Fruit fly (Drosophila melanogaster) Kc167 (cell line): ENCODE results near the gene CG13071.

Experiments
- Myc ChIP-seq: fragments of >200 bp; optimal IDR thresholded peaks from 2 replicates; lab custom pipeline; 2017; ENCODE audit warnings: missing external identifiers
- insv ChIP-seq: fragments of >200 bp; optimal IDR thresholded peaks from 3 replicates; lab custom pipeline; 2018; ENCODE audit warnings: missing external identifiers
- ttk ChIP-seq: sonication (Bioruptor generic); optimal IDR thresholded peaks from 2 replicates; lab custom pipeline; 2017; ENCODE audit warnings: missing external identifiers

dm6 chr3L:16291678-16292077 lies 29.1 kb downstream of the CG13071 start:
- no peak for TF ChIP-seq ttk
- TF ChIP-seq insv (lab: Kevin White, UChicago), result no peak
- no peak for TF ChIP-seq Myc (lab: Kevin White, UChicago)
